Worm (Caenorhabditis elegans) whole organism, L4/young adult: Measurements from ENCODE around the gene eif-2A.

Source experiments
- W03F9.2 ChIP-seq: fragments of 150-350 bp; optimal IDR thresholded peaks from 2 replicates; lab custom pipeline; 2014; ENCODE audit warnings: missing biosample characterization, missing genetic modification characterization
- dao-5 ChIP-seq: sonication (generic microtip); optimal IDR thresholded peaks from 2 replicates; lab custom pipeline; 2016; ENCODE audit warnings: missing genotype, missing genetic modification characterization, moderate library complexity, missing compliant biosample characterization
- him-1 ChIP-seq: sonication (generic microtip); optimal IDR thresholded peaks from 2 replicates; lab custom pipeline; 2016; ENCODE audit warnings: missing genotype, missing genetic modification reagents, missing genetic modification characterization, missing compliant biosample characterization

eif-2A gene

DNA sequence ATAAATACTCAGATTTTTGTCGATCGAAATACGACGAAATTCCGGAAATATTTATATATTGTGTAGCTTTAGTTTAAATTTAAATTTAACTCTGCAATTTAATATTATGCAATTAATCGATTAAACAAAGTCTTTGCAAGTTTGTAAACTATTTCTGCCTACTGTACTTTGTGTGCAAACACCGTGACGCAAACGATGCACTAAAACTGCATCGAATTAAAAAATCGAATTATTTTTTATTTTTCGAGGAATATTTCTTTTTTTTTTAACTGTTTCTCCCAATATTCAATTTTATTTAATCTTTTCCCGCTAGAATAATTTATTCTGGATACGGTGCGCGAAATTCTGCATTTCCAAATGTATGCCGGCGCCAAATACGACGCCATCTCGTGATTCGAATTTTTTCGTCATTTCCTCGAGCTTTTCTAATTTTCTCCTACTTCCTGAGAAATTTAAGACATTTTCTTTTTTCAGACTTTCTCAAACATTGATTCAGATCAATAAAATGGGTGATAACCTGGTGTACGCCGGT is at the start of gene eif-2A:
TSS of gene eif-2A (plus strand) at position 469 of the 532 bp plus-strand sequence.
- peak; percentile 15 for TF ChIP-seq W03F9.2 (tag; lab: Kevin White, UChicago)
- TF ChIP-seq him-1: no peak

DNA sequence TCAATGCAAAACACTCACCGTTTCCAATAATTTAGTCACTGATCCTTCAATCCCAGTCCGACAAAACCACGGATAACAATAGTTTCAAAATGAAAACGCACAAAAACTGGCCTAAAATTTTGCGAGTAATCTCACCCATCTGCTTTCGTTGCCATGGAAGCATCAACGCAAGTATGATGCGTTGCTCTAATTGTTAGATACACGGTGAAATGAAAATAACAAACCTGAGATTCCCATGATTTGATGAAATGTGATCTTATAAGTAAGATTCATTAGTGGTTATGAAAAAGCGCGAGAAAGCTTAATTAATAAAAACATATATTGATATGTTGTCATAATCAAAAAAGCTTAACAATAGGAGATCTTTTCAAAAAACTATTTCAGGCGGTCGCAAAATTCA is 49.4 kb upstream of the eif-2A start, which contains the start of gene ceh-57:
TSS of gene ceh-57 (minus strand) at position 95 of the 400 bp plus-strand sequence.
- TF ChIP-seq W03F9.2 (tag; lab: Kevin White, UChicago) (no peak), dao-5 (tag; lab: Kevin White, UChicago) (no peak), him-1 (no peak)

- TF ChIP-seq him-1 (no peak), W03F9.2 (tag; lab: Kevin White, UChicago) (no peak), dao-5 (tag; lab: Kevin White, UChicago) (no peak)
These were observed 47.0 kb upstream of the eif-2A start, which contains the start of gene ceh-58 for ce11 chrII:10369547-10370028. Gene ceh-58, minus strand, starts transcription at chrII:10369597.

ce11 chrII:10370826-10371225 is 45.8 kb upstream of the eif-2A start:
- no peak for TF ChIP-seq dao-5 (tag; lab: Kevin White, UChicago)
- TF ChIP-seq him-1: no peak

DNA sequence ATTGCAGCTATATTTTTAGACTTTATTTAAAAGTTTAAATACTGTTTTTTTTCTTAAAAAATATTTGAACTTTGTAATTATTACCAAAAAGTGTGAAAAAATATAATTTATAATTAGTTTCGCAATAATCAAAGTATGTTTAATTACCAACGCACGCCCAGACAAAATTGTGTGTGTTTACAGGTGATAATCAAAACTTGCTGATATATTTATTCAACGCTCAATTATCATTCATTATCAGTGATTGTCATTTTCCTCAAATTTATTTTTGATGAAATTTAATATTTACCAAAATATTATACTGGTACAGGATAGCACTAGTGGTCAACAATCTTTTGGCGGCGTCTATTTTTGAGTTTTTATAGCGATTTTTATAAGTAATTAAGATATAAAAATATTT is 43.6 kb upstream of the eif-2A start:
- no peak for TF ChIP-seq him-1
- no peak for TF ChIP-seq dao-5 (tag; lab: Kevin White, UChicago)
- no peak for TF ChIP-seq W03F9.2 (tag; lab: Kevin White, UChicago)

DNA sequence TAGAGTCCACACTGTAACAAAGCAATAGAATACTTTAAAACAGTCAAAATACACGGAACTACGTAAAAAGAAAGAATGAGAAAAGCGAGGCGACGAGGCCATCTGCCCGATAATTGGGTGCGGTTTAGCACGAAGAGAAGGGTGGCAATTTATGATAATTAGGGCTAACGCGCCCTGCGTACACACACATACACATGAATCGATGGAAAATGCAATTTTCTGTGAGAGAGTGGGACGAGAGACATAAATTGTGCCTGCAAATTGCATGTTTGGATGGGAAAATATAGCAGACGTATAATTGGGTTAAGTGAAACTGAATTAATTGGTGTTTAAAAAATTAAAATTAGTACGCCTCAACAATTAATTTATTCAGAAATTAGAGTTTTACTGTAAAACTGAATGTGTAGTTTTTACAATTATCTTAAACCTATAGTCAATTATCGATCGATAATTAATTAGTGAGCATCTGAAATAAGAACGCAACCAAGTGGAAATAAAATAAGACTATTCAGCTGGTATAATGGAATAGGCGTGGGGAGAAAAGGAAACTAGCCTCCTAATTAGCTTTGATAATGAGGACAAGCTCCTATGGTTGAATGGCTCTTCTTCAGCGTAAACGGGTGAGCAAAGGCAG is 42.9 kb upstream of the eif-2A start:
- no peak for TF ChIP-seq W03F9.2 (tag; lab: Kevin White, UChicago)
- TF ChIP-seq dao-5 (tag; lab: Kevin White, UChicago): no peak
- TF ChIP-seq him-1: no peak

DNA sequence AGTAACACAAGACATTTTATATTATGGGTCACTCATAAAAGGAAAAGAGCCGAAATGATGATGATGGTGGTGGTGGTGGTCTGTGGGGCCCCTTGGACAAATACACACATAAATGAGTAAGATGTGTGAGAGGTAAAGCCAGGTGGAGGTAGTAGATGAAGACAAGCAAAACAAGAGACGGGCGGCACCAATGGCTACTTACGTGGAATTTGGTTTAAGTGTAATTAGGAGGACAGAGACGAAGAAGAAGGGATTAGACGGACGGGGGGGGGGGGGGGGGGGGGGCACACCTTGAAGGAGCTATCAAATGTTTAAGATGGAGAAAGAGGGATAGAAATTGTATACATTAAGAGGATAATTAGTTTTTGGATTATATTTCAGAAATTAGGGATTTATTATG is 41.8 kb upstream of the eif-2A start:
- TF ChIP-seq dao-5 (tag; lab: Kevin White, UChicago): no peak
- no peak for TF ChIP-seq W03F9.2 (tag; lab: Kevin White, UChicago)

- TF ChIP-seq dao-5 (tag; lab: Kevin White, UChicago) (no peak), W03F9.2 (tag; lab: Kevin White, UChicago) (no peak), him-1 (no peak)
These were observed 38.7 kb upstream of the eif-2A start for ce11 chrII:10377901-10378300.

- TF ChIP-seq W03F9.2 (tag; lab: Kevin White, UChicago): no peak
- no peak for TF ChIP-seq dao-5 (tag; lab: Kevin White, UChicago)
- TF ChIP-seq him-1: peak; percentile 29
These were observed 37.1 kb upstream of the eif-2A start for ce11 chrII:10379546-10379945.

ce11 chrII:10382247-10382646 is 34.4 kb upstream of the eif-2A start:
- TF ChIP-seq dao-5 (tag; lab: Kevin White, UChicago): no peak
- TF ChIP-seq him-1: no peak
- TF ChIP-seq W03F9.2 (tag; lab: Kevin White, UChicago): no peak

DNA sequence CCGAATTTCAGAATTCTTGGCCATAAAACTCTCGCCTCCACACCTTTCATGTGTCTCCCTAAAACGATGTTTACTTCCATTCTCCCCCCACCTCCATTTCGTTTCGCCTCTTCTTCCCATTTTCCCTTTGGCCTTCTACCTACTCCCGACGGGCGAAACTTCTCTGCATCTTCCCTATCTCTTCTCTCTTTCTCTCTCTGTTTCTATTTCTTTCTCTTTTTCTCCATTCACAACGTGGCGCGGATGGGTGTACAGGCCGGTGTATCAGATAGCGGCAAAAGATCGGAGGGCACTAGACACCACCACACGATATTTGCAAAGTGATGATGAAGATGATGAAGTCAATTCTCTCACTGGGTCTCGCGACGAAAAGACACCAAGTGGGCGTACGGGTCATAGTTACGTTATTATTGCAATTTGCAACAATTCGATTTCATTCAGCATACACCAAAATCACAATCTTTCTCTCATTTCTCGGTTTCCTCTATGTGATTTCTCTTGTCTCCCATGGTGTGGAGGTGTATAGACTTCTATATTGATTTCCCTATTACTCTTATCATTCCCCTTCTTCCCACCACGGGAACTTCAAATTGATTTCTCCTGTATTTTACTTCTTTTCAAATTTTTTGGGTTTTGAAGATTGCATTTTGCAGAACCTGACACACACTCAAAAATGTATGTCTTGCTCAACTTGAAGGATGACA is 31.8 kb upstream of the eif-2A start, which contains the start of gene ztf-27:
TSS of gene ztf-27 (plus strand) at position 654 of the 704 bp plus-strand sequence.
- TF ChIP-seq W03F9.2 (tag; lab: Kevin White, UChicago) (no peak), him-1 (no peak), dao-5 (tag; lab: Kevin White, UChicago) (no peak)

DNA sequence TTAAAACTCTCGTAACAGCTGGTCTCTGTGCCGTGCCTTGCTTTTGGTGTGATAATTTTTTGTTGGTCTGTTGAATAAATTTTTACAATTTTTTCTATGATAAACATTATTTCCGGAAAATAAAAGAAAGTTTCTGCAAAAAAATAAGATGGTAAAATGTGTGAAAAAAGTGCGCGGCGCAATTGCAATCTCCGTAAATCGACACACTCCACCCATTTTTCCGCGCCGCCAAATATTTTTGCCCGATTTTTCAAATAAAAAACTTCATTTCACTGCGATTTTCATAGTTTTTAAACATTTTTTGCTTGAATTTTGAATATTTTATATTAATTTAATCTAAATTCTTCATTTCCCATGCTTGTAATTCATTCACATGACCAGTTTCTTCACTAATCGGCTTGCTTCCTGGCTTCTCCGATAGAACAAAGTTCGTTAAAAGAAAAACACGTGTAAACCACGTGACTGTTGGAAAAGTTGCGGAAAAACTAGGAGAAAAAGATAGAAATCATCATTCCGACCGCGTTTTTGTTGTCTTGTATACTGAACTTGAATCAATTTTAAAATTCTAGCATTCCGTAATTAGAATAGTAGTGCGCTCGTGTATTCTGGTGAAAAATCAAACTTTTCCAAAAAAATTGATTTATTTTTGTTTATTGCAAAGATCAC is 28.4 kb upstream of the eif-2A start:
- peak; percentile 79 for TF ChIP-seq W03F9.2 (tag; lab: Kevin White, UChicago)
- peak; percentile 44 for TF ChIP-seq him-1
- no peak for TF ChIP-seq dao-5 (tag; lab: Kevin White, UChicago)

DNA sequence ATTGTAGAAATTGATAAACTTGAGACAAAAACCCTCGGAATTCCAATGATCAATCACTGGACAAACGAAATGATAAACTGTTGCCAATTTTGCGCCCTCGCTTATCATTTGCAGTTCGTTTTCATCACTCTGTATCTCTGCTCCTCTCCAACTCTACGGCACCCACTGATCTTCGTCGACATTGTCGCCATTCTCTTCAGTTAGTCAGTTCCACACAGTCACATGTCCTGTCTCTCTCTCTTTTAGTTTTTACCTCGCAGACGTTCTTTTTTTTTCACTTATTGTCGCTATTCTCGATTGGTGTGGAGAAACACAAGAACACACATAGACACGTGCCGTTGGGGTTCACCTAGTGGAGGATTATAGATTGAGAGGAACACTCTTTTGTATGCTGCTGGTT is 27.6 kb upstream of the eif-2A start:
- TF ChIP-seq W03F9.2 (tag; lab: Kevin White, UChicago) (peak; percentile 5), dao-5 (tag; lab: Kevin White, UChicago) (no peak)

- no peak for TF ChIP-seq him-1
- no peak for TF ChIP-seq W03F9.2 (tag; lab: Kevin White, UChicago)
- TF ChIP-seq dao-5 (tag; lab: Kevin White, UChicago): no peak
These were observed 26.8 kb upstream of the eif-2A start for ce11 chrII:10389776-10390175.
